Worm (Caenorhabditis elegans): Measurements from ENCODE around the gene Y73C8B.1.

Y73C8B.1 gene

ce11 chrV:3146932-3147331 lies 49.8 kb downstream of the Y73C8B.1 start, which contains the start of gene srab-11:
srab-11 (minus strand) TSS chrV:3147032.
- no peak for TF ChIP-seq pha-4 (tag; optimal IDR thresholded peaks at IDR 0.05)
- TF ChIP-seq ceh-39 (tag; optimal IDR thresholded peaks at IDR 0.05): no peak

Data from whole organism, mixed stage, embryonic.